Fruit fly (Drosophila melanogaster) whole organism, embryonic: ENCODE data around the gene mib1.

Source experiments
- Asciz ChIP-seq: fragments of 200-800 bp; sonication (Bioruptor generic); optimal IDR thresholded peaks from 2 replicates; lab custom pipeline; 2017; ENCODE audit warnings: missing biosample characterization, mild to moderate bottlenecking, missing genetic modification characterization, missing genetic modification reagents
- CG10321 ChIP-seq: fragments of 200-800 bp; sonication (Bioruptor generic); IDR thresholded peaks from 2 replicates; pipeline ENCODE4 v1.3.6; 2022; ENCODE audit warnings: missing biosample characterization, missing genetic modification characterization
- CG10654 ChIP-seq: fragments of 200-800 bp; sonication (Bioruptor generic); optimal IDR thresholded peaks from 2 replicates; lab custom pipeline; 2016; ENCODE audit warnings: missing biosample characterization, missing genetic modification characterization
- CG11093 ChIP-seq: fragments of 200-800 bp; sonication (Bioruptor generic); IDR thresholded peaks from 3 replicates; pipeline ENCODE4 v1.3.6; 2022; ENCODE audit warnings: missing biosample characterization, missing genetic modification characterization
- CG12071 ChIP-seq: fragments of 200-800 bp; sonication (Bioruptor generic); optimal IDR thresholded peaks from 3 replicates; lab custom pipeline; 2018; ENCODE audit warnings: missing biosample characterization, mild to moderate bottlenecking, missing genetic modification characterization
- CG12219 ChIP-seq: fragments of 200-800 bp; sonication (Bioruptor generic); optimal IDR thresholded peaks from 3 replicates; lab custom pipeline; 2018; ENCODE audit warnings: missing biosample characterization, mild to moderate bottlenecking, missing genetic modification characterization
- CG13624 ChIP-seq: fragments of 200-800 bp; sonication (Bioruptor generic); optimal IDR thresholded peaks from 2 replicates; lab custom pipeline; 2016; ENCODE audit warnings: missing biosample characterization, missing genetic modification characterization
- CG14965 ChIP-seq: fragments of 200-800 bp; sonication (Bioruptor generic); optimal IDR thresholded peaks from 2 replicates; lab custom pipeline; 2016; ENCODE audit warnings: missing biosample characterization, missing genetic modification characterization, borderline replicate concordance
- CG15269 ChIP-seq: fragments of 200-800 bp; sonication (Bioruptor generic); optimal IDR thresholded peaks from 2 replicates; lab custom pipeline; 2018; ENCODE audit warnings: missing biosample characterization, mild to moderate bottlenecking, missing genetic modification characterization, moderate library complexity
- CG15601 ChIP-seq: fragments of 200-800 bp; sonication (Bioruptor generic); optimal IDR thresholded peaks from 3 replicates; lab custom pipeline; 2019; ENCODE audit warnings: missing biosample characterization, mild to moderate bottlenecking, missing genetic modification characterization, moderate library complexity
- CG16815 ChIP-seq: fragments of 200-800 bp; sonication (Bioruptor generic); optimal IDR thresholded peaks from 3 replicates; lab custom pipeline; 2017; ENCODE audit warnings: missing biosample characterization, mild to moderate bottlenecking, missing genetic modification characterization
- CG17359 ChIP-seq: fragments of 200-800 bp; sonication (Bioruptor generic); optimal IDR thresholded peaks from 3 replicates; lab custom pipeline; 2018; ENCODE audit warnings: missing biosample characterization, mild to moderate bottlenecking, missing genetic modification characterization, moderate library complexity
- CG17568 ChIP-seq: fragments of 200-800 bp; sonication (Bioruptor generic); optimal IDR thresholded peaks from 2 replicates; lab custom pipeline; 2018; ENCODE audit warnings: missing biosample characterization, mild to moderate bottlenecking, missing genetic modification characterization, moderate library complexity
- CG18011 ChIP-seq: fragments of 200-800 bp; sonication (Bioruptor generic); optimal IDR thresholded peaks from 2 replicates; lab custom pipeline; 2017; ENCODE audit warnings: missing biosample characterization, missing genetic modification characterization, mild to moderate bottlenecking, moderate library complexity, missing genotype
- CG2202 ChIP-seq: fragments of 200-800 bp; sonication (Bioruptor generic); optimal IDR thresholded peaks from 2 replicates; lab custom pipeline; 2018; ENCODE audit warnings: missing biosample characterization, mild to moderate bottlenecking, missing genetic modification characterization
- CG30403 ChIP-seq: fragments of 200-800 bp; sonication (Bioruptor generic); optimal IDR thresholded peaks from 3 replicates; lab custom pipeline; 2016; ENCODE audit warnings: missing biosample characterization, missing genetic modification characterization
- CG32532 ChIP-seq: fragments of 200-800 bp; sonication (Bioruptor generic); IDR thresholded peaks from 2 replicates; pipeline ENCODE4 v1.3.6; 2022; ENCODE audit warnings: missing biosample characterization, missing genetic modification characterization
- CG3995 ChIP-seq: fragments of 200-800 bp; sonication (Bioruptor generic); optimal IDR thresholded peaks from 3 replicates; lab custom pipeline; 2016; ENCODE audit warnings: missing biosample characterization, missing genetic modification characterization
- CG4424 ChIP-seq: fragments of 200-800 bp; sonication (Bioruptor generic); optimal IDR thresholded peaks from 3 replicates; lab custom pipeline; 2016; ENCODE audit warnings: missing biosample characterization, missing genetic modification characterization
- CG4820 ChIP-seq: fragments of 200-800 bp; sonication (Bioruptor generic); optimal IDR thresholded peaks from 3 replicates; lab custom pipeline; 2016; ENCODE audit warnings: missing biosample characterization, missing genetic modification characterization
- CG6683 ChIP-seq: fragments of 200-800 bp; sonication (Bioruptor generic); optimal IDR thresholded peaks from 2 replicates; lab custom pipeline; 2017; ENCODE audit warnings: missing biosample characterization, mild to moderate bottlenecking, missing genetic modification characterization, missing genetic modification reagents
- CG6689 ChIP-seq: fragments of 200-800 bp; sonication (Bioruptor generic); IDR thresholded peaks from 2 replicates; pipeline ENCODE4 v1.3.6; 2022; ENCODE audit warnings: missing biosample characterization, missing genetic modification characterization
- CG7357 ChIP-seq: fragments of 200-800 bp; sonication (Bioruptor generic); IDR thresholded peaks from 3 replicates; pipeline ENCODE4 v1.3.6; 2022; ENCODE audit warnings: missing biosample characterization, missing genetic modification characterization
- CG8944 ChIP-seq: fragments of 200-800 bp; sonication (Bioruptor generic); optimal IDR thresholded peaks from 3 replicates; lab custom pipeline; 2016; ENCODE audit warnings: missing biosample characterization, missing genetic modification characterization
- CG9437 ChIP-seq: fragments of 200-800 bp; sonication (Bioruptor generic); optimal IDR thresholded peaks from 2 replicates; lab custom pipeline; 2018; ENCODE audit warnings: missing biosample characterization, mild to moderate bottlenecking, missing genetic modification characterization
- CG9727 ChIP-seq: fragments of 200-800 bp; sonication (Bioruptor generic); optimal IDR thresholded peaks from 3 replicates; lab custom pipeline; 2017; ENCODE audit warnings: missing biosample characterization, mild to moderate bottlenecking, missing genetic modification characterization
- D ChIP-seq, 2 experiments: fragments of 200-800 bp in 1 of 2; fragments of >200 bp in 1 of 2; sonication (Bioruptor generic) in 1 of 2; optimal IDR thresholded peaks; 2 replicates in 1 of 2; 3 replicates in 1 of 2; lab custom pipeline; 2017; ENCODE audit warnings: mild to moderate bottlenecking in 1 of 2, missing biosample characterization in 1 of 2, missing genetic modification characterization in 1 of 2, missing genetic modification reagents in 1 of 2
- Dek ChIP-seq: fragments of 200-800 bp; sonication (Bioruptor generic); optimal IDR thresholded peaks from 3 replicates; lab custom pipeline; 2019; ENCODE audit warnings: missing biosample characterization, mild to moderate bottlenecking, missing genetic modification characterization, moderate library complexity
- Fer1 ChIP-seq: fragments of 200-800 bp; sonication (Bioruptor generic); optimal IDR thresholded peaks from 2 replicates; lab custom pipeline; 2017; ENCODE audit warnings: missing biosample characterization, mild to moderate bottlenecking, missing genetic modification characterization
- HHEX ChIP-seq: fragments of 200-800 bp; sonication (Bioruptor generic); optimal IDR thresholded peaks from 3 replicates; lab custom pipeline; 2017; ENCODE audit warnings: missing biosample characterization, mild to moderate bottlenecking, missing genetic modification characterization, missing genetic modification reagents
- Hand ChIP-seq: fragments of 200-800 bp; sonication (Bioruptor generic); optimal IDR thresholded peaks from 2 replicates; lab custom pipeline; 2017; ENCODE audit warnings: mild to moderate bottlenecking, missing biosample characterization, missing genetic modification reagents, missing genetic modification characterization
- Meics ChIP-seq: fragments of 200-800 bp; sonication (Bioruptor generic); optimal IDR thresholded peaks from 2 replicates; lab custom pipeline; 2017; ENCODE audit warnings: missing biosample characterization, mild to moderate bottlenecking, missing genetic modification characterization
- Six4 ChIP-seq: fragments of 200-800 bp; sonication (Bioruptor generic); optimal IDR thresholded peaks from 2 replicates; lab custom pipeline; 2016; ENCODE audit warnings: missing biosample characterization, missing genetic modification characterization
- Sox100B ChIP-seq: fragments of 200-800 bp; sonication (Bioruptor generic); optimal IDR thresholded peaks from 3 replicates; lab custom pipeline; 2018; ENCODE audit warnings: missing biosample characterization, mild to moderate bottlenecking, missing genetic modification characterization
- Sox102F ChIP-seq: fragments of 200-800 bp; sonication (Bioruptor generic); optimal IDR thresholded peaks from 2 replicates; lab custom pipeline; 2018; ENCODE audit warnings: missing biosample characterization, mild to moderate bottlenecking, missing genetic modification characterization, moderate library complexity
- ase ChIP-seq: fragments of 200-800 bp; sonication (Bioruptor generic); IDR thresholded peaks from 3 replicates; pipeline ENCODE4 v1.3.6; 2022; ENCODE audit warnings: missing biosample characterization, missing genetic modification characterization
- bsh ChIP-seq, 2 experiments: fragments of 200-800 bp; sonication (Bioruptor generic); optimal IDR thresholded peaks; 2 replicates each; lab custom pipeline; 2017 to 2018; ENCODE audit warnings: mild to moderate bottlenecking in 2 of 2, missing biosample characterization in 2 of 2, missing genetic modification characterization in 2 of 2, moderate library complexity in 1 of 2
- chinmo ChIP-seq: fragments of 200-800 bp; sonication (Bioruptor generic); IDR thresholded peaks from 4 replicates; pipeline ENCODE4 v1.3.6; 2022; ENCODE audit warnings: missing biosample characterization, missing genetic modification characterization; ENCODE audit not compliant: partially characterized antibody
- dati ChIP-seq: fragments of 200-800 bp; sonication (Bioruptor generic); IDR thresholded peaks from 2 replicates; pipeline ENCODE4 v1.3.6; 2022; ENCODE audit warnings: missing biosample characterization, missing genetic modification characterization
- fd96Cb ChIP-seq: fragments of 200-800 bp; sonication (Bioruptor generic); optimal IDR thresholded peaks from 2 replicates; lab custom pipeline; 2018; ENCODE audit warnings: missing biosample characterization, mild to moderate bottlenecking, missing genetic modification characterization, moderate library complexity
- ham ChIP-seq: fragments of 200-800 bp; sonication (Bioruptor generic); IDR thresholded peaks from 2 replicates; pipeline ENCODE4 v1.3.6; 2022; ENCODE audit warnings: missing biosample characterization, missing genetic modification characterization
- nau ChIP-seq: fragments of 200-800 bp; sonication (Bioruptor generic); optimal IDR thresholded peaks from 3 replicates; lab custom pipeline; 2017; ENCODE audit warnings: missing biosample characterization, mild to moderate bottlenecking, missing genetic modification characterization, missing genetic modification reagents
- ro ChIP-seq: fragments of 200-800 bp; sonication (Bioruptor generic); IDR thresholded peaks from 2 replicates; pipeline ENCODE4 v1.3.6; 2022; ENCODE audit warnings: missing biosample characterization, missing genetic modification characterization
- slbo ChIP-seq: fragments of 200-800 bp; sonication (Bioruptor generic); IDR thresholded peaks from 2 replicates; pipeline ENCODE4 v1.3.6; 2022; ENCODE audit warnings: missing biosample characterization, missing genetic modification characterization
- so ChIP-seq: fragments of 200-800 bp; sonication (Bioruptor generic); IDR thresholded peaks from 3 replicates; pipeline ENCODE4 v1.3.6; 2022; ENCODE audit warnings: missing biosample characterization, missing genetic modification characterization
- tgo ChIP-seq: fragments of 200-800 bp; sonication (Bioruptor generic); IDR thresholded peaks from 3 replicates; pipeline ENCODE4 v1.3.6; 2022; ENCODE audit warnings: missing biosample characterization, missing genetic modification characterization
- twi ChIP-seq: fragments of 200-800 bp; optimal IDR thresholded peaks from 2 replicates; lab custom pipeline; 2019; ENCODE audit warnings: missing biosample characterization, mild to moderate bottlenecking, missing genetic modification characterization, moderate library complexity
- zfh1 ChIP-seq: fragments of 200-800 bp; sonication (Bioruptor generic); IDR thresholded peaks from 3 replicates; pipeline ENCODE4 v1.3.6; 2022; ENCODE audit warnings: missing biosample characterization, missing genetic modification characterization
- zfh2 ChIP-seq: fragments of 200-800 bp; sonication (Bioruptor generic); optimal IDR thresholded peaks from 2 replicates; lab custom pipeline; 2016; ENCODE audit warnings: missing biosample characterization, missing genetic modification characterization

mib1 gene

DNA sequence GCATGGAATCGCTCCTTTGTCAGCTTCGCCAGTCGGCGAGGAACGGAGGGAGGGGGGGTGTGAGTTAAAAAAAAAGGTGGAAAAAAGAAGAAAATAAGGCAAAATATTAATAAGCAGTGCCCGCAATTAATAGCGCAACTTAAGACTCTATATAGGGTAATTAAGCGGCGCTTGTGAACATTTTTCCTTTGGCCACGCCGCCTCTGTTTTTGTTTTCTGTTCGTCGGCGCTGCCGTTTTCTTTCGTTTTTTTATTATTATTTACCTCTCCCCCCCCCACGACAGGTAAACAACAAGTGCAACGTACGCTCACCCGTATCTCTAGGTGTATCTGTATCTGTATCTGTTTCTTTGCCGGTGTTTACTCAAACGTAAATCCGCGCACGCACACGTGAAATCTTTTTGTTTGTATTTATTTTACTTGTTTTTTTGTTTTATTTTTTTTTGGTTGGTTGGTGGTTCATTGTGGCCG lies 15.6 kb upstream of the mib1 start (continued):
- TF ChIP-seq CG2202 (tag; lab: Kevin White, UChicago) = peak; percentile 69
- no peak for TF ChIP-seq CG11093 (GFP tag; lab: Robert Waterston, UW)
- peak; percentile 47 for TF ChIP-seq CG8944 (GFP tag; lab: Kevin White, UChicago)
- TF ChIP-seq ham (GFP tag; lab: Robert Waterston, UW) = 0 out of 2 replicates have a peak, but pooled peaks have one; percentile 17
- TF ChIP-seq fd96Cb = peak; percentile 2
- no peak for TF ChIP-seq ase (GFP tag; lab: Robert Waterston, UW)
- TF ChIP-seq CG30403 (GFP tag; lab: Kevin White, UChicago) = no peak
- peak; percentile 68 for TF ChIP-seq slbo
- TF ChIP-seq HHEX (GFP tag; lab: Kevin White, UChicago) = peak; percentile 62
- 0 out of 2 replicates have a peak, but pooled peaks have one; percentile 34 for TF ChIP-seq CG6689 (GFP tag; lab: Robert Waterston, UW)
- TF ChIP-seq tgo = peak; percentile 13; the same call in 1 of the 3 replicates
- peak; percentile 51 for TF ChIP-seq CG12071 (GFP tag; lab: Kevin White, UChicago)
- peak; percentile 32 for TF ChIP-seq twi (tag; lab: Kevin White, UChicago)
- TF ChIP-seq Dek (tag; lab: Kevin White, UChicago) = no peak
- 0 out of 3 replicates have a peak, but pooled peaks have one; percentile 29 for TF ChIP-seq zfh1
- no peak for TF ChIP-seq CG12219 (GFP tag; lab: Kevin White, UChicago)
- TF ChIP-seq CG18011 (GFP tag; lab: Kevin White, UChicago) = peak; percentile 9
- TF ChIP-seq chinmo = peak; percentile 69; the same call in 1 of the 4 replicates
- TF ChIP-seq Hand (GFP tag; lab: Kevin White, UChicago) = no peak
- TF ChIP-seq CG13624 (GFP tag; lab: Kevin White, UChicago) = no peak
- peak; percentile 38 for TF ChIP-seq CG15269 (tag; lab: Kevin White, UChicago)
- peak; percentile 25 for TF ChIP-seq Sox102F (GFP tag; lab: Kevin White, UChicago)
- peak; percentile 78 for TF ChIP-seq Asciz (GFP tag; lab: Kevin White, UChicago)
- TF ChIP-seq CG17359 (tag; lab: Kevin White, UChicago) = peak; percentile 48
- TF ChIP-seq nau (GFP tag; lab: Kevin White, UChicago) = peak; percentile 62
- TF ChIP-seq CG10321 (GFP tag; lab: Robert Waterston, UW) = no peak
- TF ChIP-seq CG4424 (GFP tag; lab: Kevin White, UChicago) = peak; percentile 37
- TF ChIP-seq bsh (GFP tag; optimal IDR thresholded peaks at IDR 0.05; lab: Kevin White, UChicago) = peak in 1 of 2 experiments; percentile 35
- peak; percentile 64 for TF ChIP-seq CG9727 (GFP tag; lab: Kevin White, UChicago)
- no peak for TF ChIP-seq Fer1 (GFP tag; lab: Kevin White, UChicago)
- peak; percentile 70; the same call in 2 of the 3 replicates for TF ChIP-seq so
- peak; percentile 70 for TF ChIP-seq CG17568
- no peak for TF ChIP-seq dati
- no peak for TF ChIP-seq CG14965 (GFP tag; lab: Kevin White, UChicago)
- TF ChIP-seq CG7357 (GFP tag; lab: Robert Waterston, UW) = peak; percentile 49; the same call in 1 of the 3 replicates
- no peak for TF ChIP-seq D (optimal IDR thresholded peaks at IDR 0.05; lab: Kevin White, UChicago)
- TF ChIP-seq D (GFP tag; optimal IDR thresholded peaks at IDR 0.05; lab: Kevin White, UChicago) = peak; percentile 25
- peak; percentile 41; the same call in 1 of the 2 replicates for TF ChIP-seq CG32532 (GFP tag; lab: Robert Waterston, UW)
- peak; percentile 65 for TF ChIP-seq CG15601 (tag; lab: Kevin White, UChicago)
- peak; percentile 64 for TF ChIP-seq Sox100B (GFP tag; lab: Kevin White, UChicago)
- no peak for TF ChIP-seq CG16815 (GFP tag; lab: Kevin White, UChicago)
- peak; percentile 35 for TF ChIP-seq CG4820 (GFP tag; lab: Kevin White, UChicago)
- TF ChIP-seq Meics (GFP tag; lab: Kevin White, UChicago) = peak; percentile 47
- TF ChIP-seq CG3995 (GFP tag; lab: Kevin White, UChicago) = no peak
- peak; percentile 1 for TF ChIP-seq CG6683
- TF ChIP-seq zfh2 (GFP tag; lab: Kevin White, UChicago) = peak; percentile 4
- no peak for TF ChIP-seq CG9437 (GFP tag; lab: Kevin White, UChicago)
- TF ChIP-seq Six4 (GFP tag; lab: Kevin White, UChicago) = no peak
- TF ChIP-seq ro (GFP tag; lab: Robert Waterston, UW) = no peak
- TF ChIP-seq CG10654 = no peak
